Fruit fly (Drosophila melanogaster) whole organism, prepupa: ENCODE measurements around the gene PGAP5.

Source experiments
- CG11294 ChIP-seq: fragments of 200-800 bp; sonication (Bioruptor generic); IDR thresholded peaks from 2 replicates; pipeline ENCODE4 v1.3.6; 2022; ENCODE audit warnings: missing biosample characterization, missing genetic modification characterization
- CG6854 ChIP-seq: fragments of 200-800 bp; sonication (Bioruptor generic); optimal IDR thresholded peaks from 2 replicates; lab custom pipeline; 2017; ENCODE audit warnings: missing biosample characterization, mild to moderate bottlenecking, missing genetic modification characterization

DNA sequence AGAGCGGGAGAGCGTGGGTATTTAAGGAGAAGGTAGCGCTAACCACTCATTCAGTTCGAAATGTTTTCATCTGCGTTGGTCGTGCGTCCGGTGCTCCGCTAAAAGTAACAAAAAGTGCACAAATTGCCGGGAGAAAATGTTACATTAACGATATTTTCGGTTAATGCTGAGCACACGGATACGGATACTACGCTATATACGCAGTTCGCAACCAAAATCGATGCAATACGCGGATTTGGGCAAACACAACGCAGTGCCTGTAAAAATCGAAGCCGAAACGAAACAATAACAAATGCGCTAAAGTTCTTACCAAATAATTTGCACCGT, 35.7 kb upstream of the PGAP5 start, which contains the start of gene Piezo:
- TF ChIP-seq CG11294 (GFP tag; lab: Robert Waterston, UW) (no peak), CG6854 (GFP tag; lab: Kevin White, UChicago) (no peak)
